Worm (Caenorhabditis elegans) whole organism, L3 larva: Measurements from ENCODE around the gene Y67H2A.7.
A peak's percentile ranks its signal among the peaks of the same experiment; 100 is the strongest.

Experiments
- ZK546.5 ChIP-seq: sonication (generic microtip); optimal IDR thresholded peaks from 2 replicates; lab custom pipeline; 2017; ENCODE audit warnings: missing biosample characterization, missing genetic modification characterization
- aly-2 ChIP-seq: fragments of 150-350 bp; optimal IDR thresholded peaks from 2 replicates; lab custom pipeline; 2014; ENCODE audit warnings: missing biosample characterization, missing genetic modification characterization
- ama-1 ChIP-seq: fragments of 150-350 bp; optimal IDR thresholded peaks from 2 replicates; lab custom pipeline; 2018
- ceh-28 ChIP-seq: fragments of 150-350 bp; optimal IDR thresholded peaks from 2 replicates; lab custom pipeline; 2014; ENCODE audit warnings: missing biosample characterization, missing genetic modification reagents, missing genetic modification characterization
- ceh-82 ChIP-seq: fragments of 150-350 bp; optimal IDR thresholded peaks from 2 replicates; lab custom pipeline; 2014; ENCODE audit warnings: missing biosample characterization, missing genetic modification characterization
- ceh-9 ChIP-seq: sonication (generic microtip); optimal IDR thresholded peaks from 2 replicates; lab custom pipeline; 2018; ENCODE audit warnings: missing biosample characterization, missing genetic modification characterization
- daf-12 ChIP-seq: fragments of 150-350 bp; optimal IDR thresholded peaks from 2 replicates; lab custom pipeline; 2014; ENCODE audit warnings: missing biosample characterization, missing genetic modification reagents, missing genetic modification characterization
- egl-27 ChIP-seq: sonication (generic microtip); optimal IDR thresholded peaks from 4 replicates; lab custom pipeline; 2017; ENCODE audit warnings: missing biosample characterization, missing genetic modification reagents, missing genetic modification characterization
- egl-5 ChIP-seq: fragments of 150-350 bp; optimal IDR thresholded peaks from 2 replicates; lab custom pipeline; 2017; ENCODE audit warnings: missing biosample characterization, missing genetic modification reagents, missing genetic modification characterization, inconsistent platforms
- elt-1 ChIP-seq: fragments of 150-350 bp; optimal IDR thresholded peaks from 2 replicates; lab custom pipeline; 2014; ENCODE audit warnings: missing biosample characterization, missing genetic modification characterization
- elt-2 ChIP-seq: sonication (generic microtip); optimal IDR thresholded peaks from 2 replicates; lab custom pipeline; 2016; ENCODE audit warnings: missing genetic modification reagents, mild to moderate bottlenecking, missing genetic modification characterization, missing compliant biosample characterization
- eor-1 ChIP-seq, 2 experiments: fragments of 150-350 bp; optimal IDR thresholded peaks; 2 replicates each; lab custom pipeline; 2014 to 2018; ENCODE audit warnings: missing biosample characterization in 2 of 2, missing genetic modification characterization in 2 of 2
- fkh-10 ChIP-seq: sonication (generic microtip); optimal IDR thresholded peaks from 2 replicates; lab custom pipeline; 2017; ENCODE audit warnings: missing biosample characterization, missing genetic modification reagents, missing genetic modification characterization
- fos-1 ChIP-seq: fragments of 150-350 bp; optimal IDR thresholded peaks from 2 replicates; lab custom pipeline; 2014; ENCODE audit warnings: missing biosample characterization, missing genetic modification characterization
- jun-1 ChIP-seq: fragments of 150-350 bp; optimal IDR thresholded peaks from 2 replicates; lab custom pipeline; 2014; ENCODE audit warnings: missing biosample characterization, missing genetic modification reagents, missing genetic modification characterization
- lin-15B ChIP-seq: fragments of 150-350 bp; optimal IDR thresholded peaks from 2 replicates; lab custom pipeline; 2014; ENCODE audit warnings: missing biosample characterization, missing genetic modification characterization
- mdl-1 ChIP-seq: fragments of 150-350 bp; optimal IDR thresholded peaks from 2 replicates; lab custom pipeline; 2014; ENCODE audit warnings: missing biosample characterization, missing genetic modification characterization
- mml-1 ChIP-seq: fragments of 150-350 bp; sonication (generic microtip); optimal IDR thresholded peaks from 3 replicates; lab custom pipeline; 2014; ENCODE audit warnings: missing biosample characterization, missing genetic modification characterization
- nfya-1 ChIP-seq: sonication (generic microtip); optimal IDR thresholded peaks from 2 replicates; lab custom pipeline; 2017; ENCODE audit warnings: missing genetic modification characterization, mild to moderate bottlenecking, missing compliant biosample characterization, antibody characterized with exemption, moderate library complexity; ENCODE audit not compliant: insufficient read depth
- nhr-11 ChIP-seq: fragments of 150-350 bp; optimal IDR thresholded peaks from 2 replicates; lab custom pipeline; 2014; ENCODE audit warnings: missing biosample characterization, missing genetic modification characterization
- nhr-12 ChIP-seq: fragments of 150-350 bp; optimal IDR thresholded peaks from 2 replicates; lab custom pipeline; 2014; ENCODE audit warnings: missing biosample characterization, missing genetic modification characterization
- nhr-23 ChIP-seq: fragments of 150-350 bp; optimal IDR thresholded peaks from 2 replicates; lab custom pipeline; 2014; ENCODE audit warnings: missing biosample characterization, missing genetic modification reagents, missing genetic modification characterization
- nhr-67 ChIP-seq: fragments of 150-350 bp; optimal IDR thresholded peaks from 2 replicates; lab custom pipeline; 2014; ENCODE audit warnings: missing biosample characterization, missing genetic modification characterization
- pha-4 ChIP-seq: fragments of 150-350 bp; optimal IDR thresholded peaks from 2 replicates; lab custom pipeline; 2014; ENCODE audit warnings: missing biosample characterization, missing genetic modification reagents, missing genetic modification characterization
- pqm-1 ChIP-seq: fragments of 150-350 bp; optimal IDR thresholded peaks from 2 replicates; lab custom pipeline; 2017; ENCODE audit warnings: missing biosample characterization, missing genetic modification characterization, inconsistent platforms
- sea-2 ChIP-seq: fragments of 150-350 bp; sonication (generic microtip); optimal IDR thresholded peaks from 4 replicates; lab custom pipeline; 2014; ENCODE audit warnings: missing biosample characterization, missing genetic modification reagents, missing genetic modification characterization
- skn-1 ChIP-seq: fragments of 150-350 bp; optimal IDR thresholded peaks from 2 replicates; lab custom pipeline; 2014; ENCODE audit warnings: missing biosample characterization, missing genetic modification characterization
- snpc-4 ChIP-seq: fragments of 150-350 bp; optimal IDR thresholded peaks from 2 replicates; lab custom pipeline; 2014; ENCODE audit warnings: missing biosample characterization, missing genetic modification characterization
- tbx-2 ChIP-seq: sonication (generic microtip); optimal IDR thresholded peaks from 2 replicates; lab custom pipeline; 2016; ENCODE audit warnings: mild to moderate bottlenecking, missing genetic modification characterization, missing compliant biosample characterization
- unc-39 ChIP-seq: sonication (generic microtip); optimal IDR thresholded peaks from 4 replicates; lab custom pipeline; 2017; ENCODE audit warnings: missing biosample characterization, missing genetic modification characterization
- zag-1 ChIP-seq: fragments of 150-350 bp; optimal IDR thresholded peaks from 2 replicates; lab custom pipeline; 2014; ENCODE audit warnings: missing biosample characterization, missing genetic modification characterization
- ztf-11 ChIP-seq: fragments of 150-350 bp; optimal IDR thresholded peaks from 2 replicates; lab custom pipeline; 2014; ENCODE audit warnings: missing biosample characterization, missing genetic modification characterization
- ztf-4 ChIP-seq: fragments of 150-350 bp; optimal IDR thresholded peaks from 2 replicates; lab custom pipeline; 2014; ENCODE audit warnings: missing biosample characterization, missing genetic modification characterization

Y67H2A.7 gene

ce11 chrIV:13327064-13327463, 23.5 kb downstream of the Y67H2A.7 start:
- TF ChIP-seq nhr-23 (tag; lab: Kevin White, UChicago) (no peak), pha-4 (tag; lab: Kevin White, UChicago) (peak; percentile 49), jun-1 (peak; percentile 69), mdl-1 (tag; lab: Kevin White, UChicago) (no peak), egl-27 (tag; lab: Kevin White, UChicago) (no peak), pqm-1 (tag; lab: Kevin White, UChicago) (peak; percentile 95), elt-2 (peak; percentile 98), zag-1 (no peak)

DNA sequence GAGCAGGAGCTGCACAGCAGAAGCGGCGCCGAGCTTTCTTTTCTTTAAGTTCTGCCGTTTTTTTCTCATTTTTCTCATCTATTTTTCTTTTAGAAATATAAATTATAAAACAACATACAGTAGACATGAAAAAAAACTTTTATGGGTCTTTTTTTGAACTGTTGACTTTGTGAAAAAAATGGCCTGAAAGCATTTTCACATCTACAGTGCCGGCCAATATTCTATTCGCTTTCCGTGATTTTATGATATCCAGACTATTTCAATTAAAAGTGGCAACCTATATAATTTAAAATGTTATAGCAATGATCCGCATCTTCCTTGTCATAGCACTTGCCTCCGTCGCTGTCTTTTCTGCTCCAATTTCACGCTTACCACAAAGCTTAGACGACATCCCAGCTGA, 24.5 kb downstream of the Y67H2A.7 start, which contains the start of gene far-6:
Gene far-6, plus strand, starts transcription at position 301 of the 400 bp plus-strand sequence.
- TF ChIP-seq nhr-12 (tag; lab: Kevin White, UChicago) (no peak), fos-1 (tag; lab: Kevin White, UChicago) (no peak), sea-2 (GFP tag; lab: Kevin White, UChicago) (no peak), aly-2 (tag; lab: Kevin White, UChicago) (no peak), elt-1 (tag; lab: Kevin White, UChicago) (no peak), egl-5 (tag; lab: Kevin White, UChicago) (no peak), ceh-9 (tag; lab: Kevin White, UChicago) (no peak), jun-1 (no peak), lin-15B (tag; lab: Kevin White, UChicago) (no peak), elt-2 (no peak)

DNA sequence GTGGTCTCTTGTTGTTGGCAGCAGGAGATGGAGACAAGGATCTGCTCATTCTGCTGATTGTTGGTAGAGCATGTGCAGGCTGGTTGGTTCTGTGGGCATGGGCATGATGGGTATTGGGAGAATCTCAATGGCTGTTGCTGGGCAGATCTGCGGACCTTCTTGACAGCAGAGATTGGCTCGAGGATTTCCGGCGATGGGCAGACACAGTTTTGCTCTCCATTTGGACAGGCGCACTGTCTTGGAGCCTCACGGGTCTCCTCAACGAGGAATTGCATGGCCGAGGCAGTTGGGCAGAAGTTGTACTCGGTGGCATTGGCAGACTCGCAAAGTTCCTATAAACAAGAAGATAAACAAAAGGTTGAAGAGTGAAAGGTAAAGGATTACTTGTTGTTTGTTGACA, 27.0 kb downstream of the Y67H2A.7 start:
- TF ChIP-seq ztf-11 (tag; lab: Kevin White, UChicago) (no peak), pha-4 (tag; lab: Kevin White, UChicago) (peak; percentile 50)

DNA sequence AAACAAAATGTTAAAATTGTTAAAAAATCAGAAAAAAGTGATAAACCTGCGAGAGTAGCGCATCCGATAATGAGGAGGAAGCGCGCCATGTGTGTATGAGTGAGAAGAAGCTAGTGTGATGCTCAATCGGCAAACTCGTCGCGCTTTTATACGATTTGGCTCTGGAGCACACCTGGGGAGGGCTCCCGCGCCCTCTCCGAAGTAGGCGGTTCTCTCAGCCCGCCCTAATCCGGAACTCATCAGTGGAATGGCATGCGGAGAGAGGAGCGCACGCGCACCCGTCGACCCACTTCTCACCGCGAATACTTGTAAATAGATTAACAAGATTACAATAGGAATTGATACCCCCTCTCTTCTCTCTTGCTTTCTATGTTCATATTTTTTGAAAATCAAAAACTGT, 27.7 kb downstream of the Y67H2A.7 start, which contains the start of gene pqn-74:
Gene pqn-74, minus strand, starts transcription at position 122 of the 400 bp plus-strand sequence.
- TF ChIP-seq pha-4 (tag; lab: Kevin White, UChicago): peak; percentile 28
- no peak for TF ChIP-seq ceh-28
- no peak for TF ChIP-seq ZK546.5 (tag; lab: Kevin White, UChicago)

DNA sequence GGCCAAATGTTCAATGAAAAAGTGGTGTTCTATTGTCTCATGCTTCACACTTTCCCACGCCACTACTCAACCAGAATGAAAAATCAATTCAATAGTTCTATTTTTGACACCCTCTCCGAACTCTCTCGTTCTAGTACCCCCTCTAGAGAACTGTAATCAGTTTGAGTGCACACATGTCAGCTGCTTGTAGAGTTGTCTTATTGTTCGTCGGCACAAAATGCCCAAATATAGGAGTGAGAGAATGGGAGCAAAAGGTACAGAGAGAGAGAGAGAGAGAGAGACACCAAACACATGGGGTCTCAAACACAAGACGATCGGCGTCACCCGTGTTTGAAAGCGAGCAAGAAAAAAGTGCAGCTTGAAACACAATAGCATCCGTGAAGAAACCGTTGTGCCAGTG, 30.7 kb downstream of the Y67H2A.7 start:
- TF ChIP-seq pha-4 (tag; lab: Kevin White, UChicago) (peak; percentile 61), ztf-4 (tag; lab: Kevin White, UChicago) (no peak), skn-1 (no peak), nfya-1 (tag; lab: Kevin White, UChicago) (no peak), egl-5 (tag; lab: Kevin White, UChicago) (no peak), ZK546.5 (tag; lab: Kevin White, UChicago) (no peak), nhr-12 (tag; lab: Kevin White, UChicago) (no peak), eor-1 (tag; optimal IDR thresholded peaks at IDR 0.05; lab: Kevin White, UChicago) (no peak), daf-12 (tag; lab: Kevin White, UChicago) (no peak), unc-39 (tag; lab: Kevin White, UChicago) (no peak), fkh-10 (GFP tag; lab: Kevin White, UChicago) (no peak), nhr-11 (no peak), pqm-1 (tag; lab: Kevin White, UChicago) (peak; percentile 49), tbx-2 (tag; lab: Kevin White, UChicago) (no peak), elt-2 (peak; percentile 76), snpc-4 (no peak), mml-1 (no peak), ceh-9 (tag; lab: Kevin White, UChicago) (no peak), nhr-67 (tag; lab: Kevin White, UChicago) (no peak)
- TF ChIP-seq, all 47 proteins: peak for 3

ce11 chrIV:13342555-13342954, 39.0 kb downstream of the Y67H2A.7 start, which contains the start of gene W02A2.5:
TSS of gene W02A2.5 (plus strand) at chrIV:13342855.
- no peak for TF ChIP-seq skn-1
- TF ChIP-seq ama-1 (lab: Kevin White, UChicago): no peak
- TF ChIP-seq nhr-12 (tag; lab: Kevin White, UChicago): no peak
- TF ChIP-seq pqm-1 (tag; lab: Kevin White, UChicago): no peak
- no peak for TF ChIP-seq aly-2 (tag; lab: Kevin White, UChicago)
- no peak for TF ChIP-seq ceh-82 (tag; lab: Kevin White, UChicago)
- TF ChIP-seq, all 47 proteins: peak for 0
